Fruit fly (Drosophila melanogaster) whole organism, embryonic: ENCODE measurements around the gene CG14341.

Experiments
- Aef1 ChIP-seq: fragments of 200-800 bp; sonication (Bioruptor generic); IDR thresholded peaks from 3 replicates; pipeline ENCODE4 v1.3.6; 2022; ENCODE audit warnings: missing biosample characterization, missing genetic modification characterization
- Bteb2 ChIP-seq: fragments of 200-800 bp; sonication (Bioruptor generic); optimal IDR thresholded peaks from 2 replicates; lab custom pipeline; 2016; ENCODE audit warnings: missing biosample characterization, missing genetic modification characterization
- CG11560 ChIP-seq: fragments of 200-800 bp; sonication (Bioruptor generic); IDR thresholded peaks from 3 replicates; pipeline ENCODE4 v1.3.6; 2022; ENCODE audit warnings: missing biosample characterization, missing genetic modification characterization
- CG11723 ChIP-seq: fragments of 200-800 bp; sonication (Bioruptor generic); optimal IDR thresholded peaks from 2 replicates; lab custom pipeline; 2017; ENCODE audit warnings: missing biosample characterization, mild to moderate bottlenecking, missing genetic modification characterization
- CG12155 ChIP-seq: fragments of 200-800 bp; sonication (Bioruptor generic); optimal IDR thresholded peaks from 3 replicates; lab custom pipeline; 2016; ENCODE audit warnings: missing biosample characterization, missing genetic modification characterization
- CG13424 ChIP-seq: fragments of 200-800 bp; sonication (Bioruptor generic); optimal IDR thresholded peaks from 2 replicates; lab custom pipeline; 2019; ENCODE audit warnings: missing biosample characterization, mild to moderate bottlenecking, missing genetic modification characterization, moderate library complexity
- CG2116 ChIP-seq: fragments of 200-800 bp; sonication (Bioruptor generic); optimal IDR thresholded peaks from 3 replicates; lab custom pipeline; 2018; ENCODE audit warnings: missing biosample characterization, mild to moderate bottlenecking, missing genetic modification characterization
- CG3163 ChIP-seq: fragments of 200-800 bp; sonication (Bioruptor generic); optimal IDR thresholded peaks from 3 replicates; lab custom pipeline; 2016; ENCODE audit warnings: missing biosample characterization, missing genetic modification characterization
- CG3995 ChIP-seq: fragments of 200-800 bp; sonication (Bioruptor generic); optimal IDR thresholded peaks from 3 replicates; lab custom pipeline; 2016; ENCODE audit warnings: missing biosample characterization, missing genetic modification characterization
- CG5180 ChIP-seq: fragments of 200-800 bp; sonication (Bioruptor generic); optimal IDR thresholded peaks from 3 replicates; lab custom pipeline; 2017; ENCODE audit warnings: missing biosample characterization, missing genetic modification characterization, mild to moderate bottlenecking, moderate library complexity, missing genetic modification reagents
- CG6254 ChIP-seq: fragments of 200-800 bp; sonication (Bioruptor generic); optimal IDR thresholded peaks from 3 replicates; lab custom pipeline; 2017; ENCODE audit warnings: mild to moderate bottlenecking, missing biosample characterization, missing genetic modification reagents, missing genetic modification characterization
- CG6272 ChIP-seq: fragments of 200-800 bp; sonication (Bioruptor generic); IDR thresholded peaks from 2 replicates; pipeline ENCODE4 v1.3.6; 2022; ENCODE audit warnings: missing biosample characterization, missing genetic modification characterization
- CG9437 ChIP-seq: fragments of 200-800 bp; sonication (Bioruptor generic); optimal IDR thresholded peaks from 2 replicates; lab custom pipeline; 2018; ENCODE audit warnings: missing biosample characterization, mild to moderate bottlenecking, missing genetic modification characterization
- CG9932 ChIP-seq: fragments of 200-800 bp; sonication (Bioruptor generic); IDR thresholded peaks from 2 replicates; pipeline ENCODE4 v1.3.6; 2022; ENCODE audit warnings: missing biosample characterization, missing genetic modification characterization
- CoRest ChIP-seq: fragments of 200-800 bp; sonication (Bioruptor generic); optimal IDR thresholded peaks from 3 replicates; lab custom pipeline; 2018; ENCODE audit warnings: missing biosample characterization, mild to moderate bottlenecking, missing genetic modification characterization, moderate library complexity
- Dip3 ChIP-seq: fragments of 200-800 bp; sonication (Bioruptor generic); optimal IDR thresholded peaks from 3 replicates; lab custom pipeline; 2016; ENCODE audit warnings: missing biosample characterization, missing genetic modification characterization
- Fer3 ChIP-seq: fragments of 200-800 bp; sonication (Bioruptor generic); optimal IDR thresholded peaks from 2 replicates; lab custom pipeline; 2018; ENCODE audit warnings: missing biosample characterization, mild to moderate bottlenecking, missing genetic modification characterization, moderate library complexity
- HLH3B ChIP-seq: fragments of 200-800 bp; sonication (Bioruptor generic); IDR thresholded peaks from 2 replicates; pipeline ENCODE4 v1.3.6; 2022; ENCODE audit warnings: missing biosample characterization, missing genetic modification characterization
- Hand ChIP-seq: fragments of 200-800 bp; sonication (Bioruptor generic); optimal IDR thresholded peaks from 2 replicates; lab custom pipeline; 2017; ENCODE audit warnings: mild to moderate bottlenecking, missing biosample characterization, missing genetic modification reagents, missing genetic modification characterization
- Lhr ChIP-seq: fragments of 200-800 bp; sonication (Bioruptor generic); optimal IDR thresholded peaks from 3 replicates; lab custom pipeline; 2017; ENCODE audit warnings: mild to moderate bottlenecking, missing biosample characterization, missing genetic modification reagents, missing genetic modification characterization
- MBD-R2 ChIP-seq: fragments of 200-800 bp; sonication (Bioruptor generic); IDR thresholded peaks from 2 replicates; pipeline ENCODE4 v1.3.6; 2022; ENCODE audit warnings: missing biosample characterization, missing genetic modification characterization
- MESR4 ChIP-seq: fragments of 200-800 bp; sonication (Bioruptor generic); optimal IDR thresholded peaks from 2 replicates; lab custom pipeline; 2018; ENCODE audit warnings: missing biosample characterization, mild to moderate bottlenecking, missing genetic modification characterization, moderate library complexity
- Nf-YC ChIP-seq: fragments of 200-800 bp; optimal IDR thresholded peaks from 3 replicates; lab custom pipeline; 2019; ENCODE audit warnings: missing biosample characterization, mild to moderate bottlenecking, missing genetic modification characterization, moderate library complexity
- Six4 ChIP-seq: fragments of 200-800 bp; sonication (Bioruptor generic); optimal IDR thresholded peaks from 2 replicates; lab custom pipeline; 2016; ENCODE audit warnings: missing biosample characterization, missing genetic modification characterization
- Xbp1 ChIP-seq: fragments of 200-800 bp; sonication (Bioruptor generic); optimal IDR thresholded peaks from 3 replicates; lab custom pipeline; 2016; ENCODE audit warnings: missing biosample characterization, mild to moderate bottlenecking, missing genetic modification characterization
- ara ChIP-seq: fragments of 200-800 bp; sonication (Bioruptor generic); IDR thresholded peaks from 2 replicates; pipeline ENCODE4 v1.3.6; 2022; ENCODE audit warnings: missing biosample characterization, missing genetic modification characterization
- bab2 ChIP-seq: fragments of 200-800 bp; sonication (Bioruptor generic); optimal IDR thresholded peaks from 2 replicates; lab custom pipeline; 2016; ENCODE audit warnings: missing biosample characterization, missing genetic modification characterization
- bigmax ChIP-seq: fragments of 200-800 bp; sonication (Bioruptor generic); optimal IDR thresholded peaks from 2 replicates; lab custom pipeline; 2018; ENCODE audit warnings: missing biosample characterization, mild to moderate bottlenecking, missing genetic modification characterization
- cg ChIP-seq: fragments of 200-800 bp; sonication (Bioruptor generic); optimal IDR thresholded peaks from 3 replicates; lab custom pipeline; 2019; ENCODE audit warnings: missing biosample characterization, mild to moderate bottlenecking, missing genetic modification characterization, moderate library complexity
- crp ChIP-seq, 2 experiments: fragments of 200-800 bp; sonication (Bioruptor generic); optimal IDR thresholded peaks; 2 replicates in 1 of 2; 3 replicates in 1 of 2; lab custom pipeline; 2017; ENCODE audit warnings: missing biosample characterization in 2 of 2, missing genetic modification characterization in 2 of 2, mild to moderate bottlenecking in 1 of 2, moderate library complexity in 1 of 2
- disco-r ChIP-seq: fragments of 200-800 bp; sonication (Bioruptor generic); optimal IDR thresholded peaks from 2 replicates; lab custom pipeline; 2016; ENCODE audit warnings: missing biosample characterization, missing genetic modification characterization
- dpn ChIP-seq, 2 experiments: fragments of 200-800 bp; sonication (Bioruptor generic); optimal IDR thresholded peaks; 3 replicates each; lab custom pipeline; 2016; ENCODE audit warnings: missing biosample characterization in 2 of 2, missing genetic modification characterization in 2 of 2
- hb ChIP-seq: fragments of 200-800 bp; sonication (Bioruptor generic); IDR thresholded peaks from 3 replicates; pipeline ENCODE4 v1.3.6; 2022; ENCODE audit warnings: missing biosample characterization, missing genetic modification characterization; ENCODE audit not compliant: partially characterized antibody
- lilli ChIP-seq: fragments of 200-800 bp; sonication (Bioruptor generic); optimal IDR thresholded peaks from 3 replicates; lab custom pipeline; 2016; ENCODE audit warnings: missing biosample characterization, missing genetic modification characterization
- pan ChIP-seq, 4 experiments: fragments of >200 bp in 3 of 4; fragments of 200-800 bp in 1 of 4; sonication (Bioruptor generic) in 1 of 4; optimal IDR thresholded peaks in 3 of 4; IDR thresholded peaks in 1 of 4; 2 replicates each; pipeline versions ENCODE4 v1.3.6 to Lab custom; 2017 to 2022; ENCODE audit warnings: missing biosample characterization in 2 of 4, missing genetic modification characterization in 2 of 4, mixed read lengths in 1 of 4
- peb ChIP-seq: fragments of 200-800 bp; sonication (Bioruptor generic); IDR thresholded peaks from 2 replicates; pipeline ENCODE4 v1.3.6; 2022; ENCODE audit warnings: missing biosample characterization, missing genetic modification characterization
- pho ChIP-seq: fragments of 200-800 bp; sonication (Bioruptor generic); optimal IDR thresholded peaks from 2 replicates; lab custom pipeline; 2016; ENCODE audit warnings: missing biosample characterization, missing genetic modification characterization
- pita ChIP-seq: fragments of 200-800 bp; sonication (Bioruptor generic); optimal IDR thresholded peaks from 2 replicates; lab custom pipeline; 2017; ENCODE audit warnings: missing biosample characterization, mild to moderate bottlenecking, missing genetic modification characterization
- pros ChIP-seq: fragments of 200-800 bp; sonication (Bioruptor generic); optimal IDR thresholded peaks from 3 replicates; lab custom pipeline; 2019; ENCODE audit warnings: missing biosample characterization, mild to moderate bottlenecking, missing genetic modification characterization, moderate library complexity
- repo ChIP-seq: fragments of 200-800 bp; sonication (Bioruptor generic); optimal IDR thresholded peaks from 2 replicates; lab custom pipeline; 2016; ENCODE audit warnings: missing biosample characterization, missing genetic modification characterization
- seq ChIP-seq: fragments of 200-800 bp; sonication (Bioruptor generic); IDR thresholded peaks from 2 replicates; pipeline ENCODE4 v1.3.6; 2022; ENCODE audit warnings: missing biosample characterization, missing genetic modification characterization
- shn ChIP-seq: fragments of 200-800 bp; sonication (Bioruptor generic); optimal IDR thresholded peaks from 3 replicates; lab custom pipeline; 2016; ENCODE audit warnings: missing biosample characterization, missing genetic modification characterization
- sisA ChIP-seq: fragments of 200-800 bp; sonication (Bioruptor generic); IDR thresholded peaks from 2 replicates; pipeline ENCODE4 v1.3.6; 2022; ENCODE audit warnings: missing biosample characterization, missing genetic modification characterization
- trem ChIP-seq: fragments of 200-800 bp; optimal IDR thresholded peaks from 3 replicates; lab custom pipeline; 2019; ENCODE audit warnings: missing biosample characterization, mild to moderate bottlenecking, missing genetic modification characterization, moderate library complexity
- unc-4 ChIP-seq: fragments of 200-800 bp; sonication (Bioruptor generic); IDR thresholded peaks from 2 replicates; pipeline ENCODE4 v1.3.6; 2022; ENCODE audit warnings: missing biosample characterization, missing genetic modification characterization; ENCODE audit not compliant: partially characterized antibody
- usp ChIP-seq: fragments of >200 bp; optimal IDR thresholded peaks from 2 replicates; lab custom pipeline; 2017; ENCODE audit warnings: missing biosample characterization, missing genetic modification characterization
- vfl ChIP-seq: fragments of 200-800 bp; sonication (Bioruptor generic); optimal IDR thresholded peaks from 2 replicates; lab custom pipeline; 2016; ENCODE audit warnings: missing biosample characterization, missing genetic modification characterization
- zf30C ChIP-seq: fragments of 200-800 bp; sonication (Bioruptor generic); optimal IDR thresholded peaks from 3 replicates; lab custom pipeline; 2018; ENCODE audit warnings: missing biosample characterization, mild to moderate bottlenecking, missing genetic modification characterization

Gene CG14341

dm6 chr2L:1157679-1158518, 8.4 kb upstream of the CG14341 start, which contains the start of gene capt (continued):
- TF ChIP-seq CG3163 (no peak), MESR4 (GFP tag; lab: Kevin White, UChicago) (peak; percentile 51), CG11560 (tag; lab: Robert Waterston, UW) (no peak), hb (GFP tag; lab: Robert Waterston, UW) (no peak), CG9437 (GFP tag; lab: Kevin White, UChicago) (peak; percentile 44), ara (GFP tag; lab: Robert Waterston, UW) (no peak), disco-r (no peak), pita (no peak), CG6254 (GFP tag; lab: Kevin White, UChicago) (no peak), MBD-R2 (peak; percentile 22; the same call in 1 of the 2 replicates), Xbp1 (peak; percentile 44), Bteb2 (GFP tag; lab: Kevin White, UChicago) (no peak), CG3995 (GFP tag; lab: Kevin White, UChicago) (peak; percentile 8), sisA (GFP tag; lab: Robert Waterston, UW) (peak; percentile 21; the same call in 1 of the 2 replicates), Fer3 (tag; lab: Kevin White, UChicago) (peak; percentile 22), pros (GFP tag; lab: Kevin White, UChicago) (no peak), CG11723 (GFP tag; lab: Kevin White, UChicago) (peak; percentile 26), Dip3 (GFP tag; lab: Kevin White, UChicago) (peak; percentile 16), peb (no peak), crp (GFP tag; optimal IDR thresholded peaks at IDR 0.05; lab: Kevin White, UChicago) (peak; percentile 6 to 66), Hand (GFP tag; lab: Kevin White, UChicago) (no peak), dpn (GFP tag; optimal IDR thresholded peaks at IDR 0.05; lab: Kevin White, UChicago) (peak; percentile 24 to 28), CG9932 (GFP tag; lab: Robert Waterston, UW) (peak; percentile 81), unc-4 (no peak), repo (GFP tag; lab: Kevin White, UChicago) (no peak), pan (optimal IDR thresholded peaks at IDR 0.05; lab: Kevin White, UChicago) (no peak), pan (GFP tag; optimal IDR thresholded peaks at IDR 0.05 in 1 of 2, IDR thresholded peaks at IDR 0.05 in 1 of 2) (peak in 1 of 2 experiments; percentile 42), lilli (peak; percentile 53), bigmax (GFP tag; lab: Kevin White, UChicago) (peak; percentile 52), usp (GFP tag; lab: Kevin White, UChicago) (no peak), bab2 (GFP tag; lab: Kevin White, UChicago) (peak; percentile 40), CG5180 (GFP tag; lab: Kevin White, UChicago) (no peak), CG13424 (peak; percentile 45), Lhr (GFP tag; lab: Kevin White, UChicago) (peak; percentile 12), CG6272 (no peak), seq (GFP tag; lab: Robert Waterston, UW) (no peak), CoRest (tag; lab: Kevin White, UChicago) (peak; percentile 56), CG12155 (GFP tag; lab: Kevin White, UChicago) (peak; percentile 72), cg (GFP tag; lab: Kevin White, UChicago) (peak; percentile 91), Six4 (GFP tag; lab: Kevin White, UChicago) (no peak), Aef1 (GFP tag; lab: Robert Waterston, UW) (peak; percentile 42; the same call in 1 of the 3 replicates), vfl (GFP tag; lab: Kevin White, UChicago) (no peak), CG2116 (GFP tag; lab: Kevin White, UChicago) (peak; percentile 6), shn (no peak), Nf-YC (tag; lab: Kevin White, UChicago) (no peak), trem (tag; lab: Kevin White, UChicago) (peak; percentile 9), zf30C (GFP tag; lab: Kevin White, UChicago) (no peak), pho (GFP tag; lab: Kevin White, UChicago) (peak; percentile 49), HLH3B (peak; percentile 23; the same call in 1 of the 2 replicates)
